Fruit fly (Drosophila melanogaster) Kc167 (cell line): Measurements from ENCODE around the gene mRpS11.

Source experiments
- Myc ChIP-seq: fragments of >200 bp; optimal IDR thresholded peaks from 2 replicates; lab custom pipeline; 2017; ENCODE audit warnings: missing external identifiers
- Sin3A ChIP-seq: fragments of >200 bp; optimal IDR thresholded peaks from 2 replicates; lab custom pipeline; 2018; ENCODE audit warnings: missing external identifiers
- h ChIP-seq: fragments of >200 bp; optimal IDR thresholded peaks from 3 replicates; lab custom pipeline; 2018; ENCODE audit warnings: missing external identifiers
- insv ChIP-seq: fragments of >200 bp; optimal IDR thresholded peaks from 3 replicates; lab custom pipeline; 2018; ENCODE audit warnings: missing external identifiers
- psq ChIP-seq: fragments of >200 bp; optimal IDR thresholded peaks from 2 replicates; lab custom pipeline; 2017; ENCODE audit warnings: missing external identifiers
- ttk ChIP-seq: sonication (Bioruptor generic); optimal IDR thresholded peaks from 2 replicates; lab custom pipeline; 2017; ENCODE audit warnings: missing external identifiers

mRpS11 gene

DNA sequence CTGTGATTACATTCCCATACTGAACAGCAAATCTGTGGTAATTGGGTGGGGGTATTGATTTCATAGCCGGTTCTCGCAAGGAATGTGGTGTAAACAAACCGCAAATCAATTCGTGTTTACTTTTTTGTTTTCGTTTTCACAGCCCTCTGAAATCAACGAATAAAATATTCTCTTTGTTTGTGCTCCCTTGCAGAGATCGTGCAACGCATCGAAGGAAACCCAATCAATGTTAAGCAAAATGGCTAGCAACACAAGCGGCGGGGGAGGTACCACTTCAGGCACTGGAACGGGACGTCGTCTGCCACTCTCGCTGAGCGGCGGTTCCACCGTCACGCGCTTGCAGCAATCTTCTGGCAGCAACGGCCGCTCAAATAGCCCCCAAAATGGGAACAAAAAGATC is 9.9 kb downstream of the mRpS11 start:
- TF ChIP-seq h (no peak), Myc (lab: Kevin White, UChicago) (no peak), insv (no peak), psq (no peak)

DNA sequence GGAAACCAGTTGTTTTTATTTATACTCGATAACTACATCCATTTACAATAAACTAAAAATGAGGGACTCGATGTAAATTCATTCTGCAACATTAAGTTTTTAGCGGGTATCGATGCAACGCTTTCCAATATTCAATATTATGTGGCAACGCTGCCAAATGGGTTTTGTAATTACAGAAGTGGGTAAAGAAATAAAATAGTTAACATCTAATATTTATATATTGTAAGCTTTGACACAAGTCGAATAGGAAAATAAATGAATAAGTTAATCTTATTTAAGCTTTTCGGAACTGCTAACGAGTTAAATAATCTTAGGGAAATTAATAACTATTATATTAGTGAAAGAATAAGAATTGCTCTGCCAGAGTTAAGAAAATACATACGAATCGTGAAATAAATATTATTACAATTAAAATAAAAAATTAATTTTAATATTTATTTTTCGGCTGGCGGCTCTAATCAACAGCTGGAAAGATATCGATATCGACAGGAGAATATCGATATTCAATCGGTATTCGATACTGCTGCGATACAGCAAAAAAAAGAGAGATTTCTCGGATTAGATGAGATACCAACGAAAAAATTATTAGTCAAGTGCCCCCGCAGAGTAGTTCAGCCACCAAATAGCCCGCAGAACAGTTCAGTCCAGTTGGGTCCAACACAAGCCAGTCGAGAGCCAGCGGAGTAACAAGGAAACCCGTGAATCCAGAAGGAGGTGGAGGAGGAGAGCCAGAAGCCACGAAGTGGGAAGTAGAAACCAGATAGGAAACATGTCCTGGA is 12.7 kb downstream of the mRpS11 start, which contains the start of gene GckIII:
Gene GckIII (plus strand): TSS at position 485 of the 779 bp plus-strand sequence.
- TF ChIP-seq h (no peak), Sin3A (lab: Kevin White, UChicago) (no peak), psq (no peak), ttk (no peak), Myc (lab: Kevin White, UChicago) (no peak), insv (no peak)

DNA sequence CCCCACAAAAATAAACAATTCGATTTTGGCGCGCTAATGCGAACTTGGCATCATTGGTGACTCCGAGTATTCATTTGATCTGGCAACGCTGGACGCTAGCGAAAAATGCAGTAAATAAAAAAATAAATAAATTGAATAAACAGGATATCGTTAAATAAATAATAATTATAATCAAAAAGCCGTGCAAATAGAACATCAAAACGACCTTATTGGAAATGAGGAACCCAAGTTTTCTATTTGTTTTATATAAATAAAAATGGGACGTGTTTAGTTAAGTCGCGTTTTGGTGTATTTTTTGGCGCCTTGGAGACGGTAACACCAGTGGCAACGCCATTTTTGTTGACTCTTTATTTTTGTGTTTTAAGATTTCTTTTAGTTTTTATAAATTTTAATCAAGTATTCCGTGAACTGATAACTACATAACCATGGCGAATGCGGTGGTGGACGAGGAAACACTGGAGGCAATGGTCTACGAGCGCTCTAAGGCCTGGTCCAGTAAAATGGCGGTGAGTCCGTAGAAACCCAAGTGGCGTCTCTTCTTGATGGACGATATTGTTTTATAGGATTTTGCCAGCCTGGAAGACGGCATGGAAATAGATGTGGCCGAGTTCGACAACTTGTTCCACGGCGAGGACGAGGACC is 15.6 kb downstream of the mRpS11 start, which contains the start of gene cal1:
Gene cal1 (plus strand): TSS at position 304 of the 642 bp plus-strand sequence.
- TF ChIP-seq insv (no peak), psq (no peak), ttk (no peak), h (no peak), Myc (lab: Kevin White, UChicago) (no peak), Sin3A (lab: Kevin White, UChicago) (no peak)

DNA sequence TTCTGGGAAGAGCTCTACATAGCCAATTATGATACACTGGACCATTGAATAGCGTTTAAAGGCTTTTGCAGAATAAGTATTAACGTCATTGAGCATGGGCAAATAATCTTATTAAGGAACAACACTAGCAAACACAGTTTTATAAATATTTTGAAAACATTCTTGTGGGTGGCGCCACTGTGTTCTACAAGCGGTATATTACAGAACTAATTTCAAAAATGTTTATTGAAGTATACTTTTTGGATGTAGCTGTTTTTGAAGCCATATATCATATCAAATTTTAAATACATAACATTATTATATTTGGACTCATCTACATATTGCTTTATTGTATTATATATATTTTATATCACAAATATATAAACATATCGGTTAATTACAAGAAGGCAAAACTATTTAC is 36.3 kb downstream of the mRpS11 start:
- TF ChIP-seq ttk (no peak), h (no peak), psq (no peak), Sin3A (lab: Kevin White, UChicago) (no peak), Myc (lab: Kevin White, UChicago) (no peak), insv (no peak)

DNA sequence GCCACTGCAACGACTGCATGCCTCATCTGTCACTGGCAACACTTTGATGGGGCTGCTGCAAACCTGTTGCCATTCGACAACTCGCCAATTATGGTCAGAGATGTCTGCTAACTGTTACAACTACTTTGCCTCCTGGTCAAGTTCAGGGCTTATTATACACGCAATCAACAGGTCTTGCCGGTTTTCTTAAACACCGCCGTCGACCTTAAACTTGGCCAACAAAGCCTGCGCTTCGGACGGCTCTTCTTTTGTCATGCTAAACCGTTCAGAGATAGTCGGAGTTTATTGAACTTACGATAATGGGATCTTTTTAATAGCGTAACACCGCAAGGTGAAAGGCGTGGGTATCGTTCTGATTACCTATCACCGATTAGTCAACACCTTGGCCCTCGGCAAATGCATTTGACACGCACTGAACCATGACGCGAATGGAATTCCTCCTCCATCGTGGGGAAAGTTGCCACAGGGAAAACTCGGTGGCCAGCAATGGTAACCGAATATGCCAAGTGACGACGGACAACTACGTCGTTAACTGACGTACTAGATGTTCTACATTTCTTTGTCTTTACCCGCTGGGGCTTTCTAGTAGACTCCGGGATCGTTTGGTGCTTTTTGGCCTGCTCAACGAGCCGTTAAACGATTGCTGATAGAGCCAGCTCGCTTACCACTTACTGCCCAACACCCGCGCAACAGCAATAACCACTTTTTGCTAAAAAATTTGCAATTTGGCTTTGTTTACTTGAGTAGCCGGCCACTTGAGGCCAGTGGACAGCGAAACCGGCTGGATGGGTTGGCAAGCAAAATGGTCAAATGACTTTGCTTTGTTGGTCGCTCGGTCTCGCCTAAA is 38.6 kb downstream of the mRpS11 start:
- TF ChIP-seq psq (no peak), insv (no peak), h (no peak), ttk (no peak), Myc (lab: Kevin White, UChicago) (no peak), Sin3A (lab: Kevin White, UChicago) (no peak)

DNA sequence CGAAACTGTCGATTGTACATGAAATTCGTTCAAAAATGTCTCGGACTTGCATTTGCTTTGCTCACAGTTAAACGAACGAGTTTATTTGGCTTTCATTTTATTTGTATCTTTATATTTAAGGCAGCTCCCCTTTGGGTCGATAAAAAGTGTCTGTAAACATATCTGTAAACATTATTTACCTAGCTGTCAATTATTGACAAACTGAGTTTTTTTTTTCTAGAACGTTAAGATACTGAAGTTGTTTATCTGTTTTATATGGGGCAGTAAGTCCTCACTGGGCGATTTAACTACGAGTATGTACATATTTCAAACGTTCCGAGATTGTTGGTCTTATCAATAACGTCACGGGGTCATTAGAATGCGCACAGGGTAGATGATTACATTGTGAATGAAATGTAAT is 43.1 kb downstream of the mRpS11 start:
- TF ChIP-seq Myc (lab: Kevin White, UChicago), result no peak
- TF ChIP-seq h, result no peak
- TF ChIP-seq psq, result no peak
- TF ChIP-seq insv, result no peak
- TF ChIP-seq ttk, result no peak
- no peak for TF ChIP-seq Sin3A (lab: Kevin White, UChicago)

DNA sequence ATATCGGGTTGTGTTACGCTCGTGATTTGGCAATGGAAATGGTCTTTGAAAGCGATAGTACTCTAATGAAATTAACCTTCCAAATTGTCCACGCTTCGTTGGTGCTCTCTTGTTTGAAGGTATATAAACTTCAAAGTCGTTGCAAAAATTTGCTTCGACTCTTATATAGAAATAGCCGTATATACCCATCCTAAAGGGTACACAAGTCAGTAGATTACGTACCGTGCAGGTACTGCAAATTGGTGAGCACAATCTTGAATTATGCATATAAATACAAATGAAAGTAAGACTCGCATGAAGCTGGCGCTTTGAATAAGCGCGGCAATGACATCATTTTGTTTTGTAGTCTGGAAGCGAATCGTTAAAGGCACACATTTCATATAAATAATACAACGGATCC is 43.7 kb downstream of the mRpS11 start:
- no peak for TF ChIP-seq insv
- no peak for TF ChIP-seq ttk
- no peak for TF ChIP-seq Myc (lab: Kevin White, UChicago)
- TF ChIP-seq Sin3A (lab: Kevin White, UChicago), result no peak
- TF ChIP-seq h, result no peak
- TF ChIP-seq psq, result no peak

DNA sequence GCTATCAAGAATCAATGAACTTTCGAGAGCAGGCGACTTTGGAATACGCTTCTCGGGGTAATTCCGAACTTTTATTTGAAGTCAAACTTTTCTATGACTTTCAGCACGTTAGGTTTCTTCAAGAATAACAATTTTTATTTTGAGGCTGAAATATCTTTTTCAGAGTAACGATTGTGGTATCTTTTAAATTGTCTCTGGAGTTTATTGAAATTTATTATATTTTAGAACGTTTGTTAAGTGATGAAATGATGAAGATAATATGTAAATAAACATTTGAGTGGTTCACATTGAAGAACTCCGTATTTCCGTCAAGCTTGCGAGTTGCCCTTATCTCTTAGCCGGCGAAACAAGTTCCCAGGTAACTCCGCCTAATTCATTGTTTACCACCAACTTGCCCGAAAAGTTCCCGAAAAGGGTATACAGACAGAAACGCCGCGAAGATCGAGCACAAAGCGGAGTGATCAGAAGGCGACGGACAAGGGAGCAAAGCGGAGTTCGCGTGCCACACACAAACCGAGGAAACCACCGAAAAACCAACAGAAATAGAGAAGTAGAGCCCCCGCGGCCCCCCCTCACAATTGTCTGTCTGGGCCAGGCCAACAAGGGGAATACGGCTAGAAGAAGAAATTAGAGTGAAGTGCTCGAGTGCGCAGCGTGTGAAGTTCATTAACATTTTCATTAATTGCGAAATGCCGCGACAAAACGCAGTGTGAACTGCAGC is 45.2 kb downstream of the mRpS11 start:
- TF ChIP-seq h (no peak), psq (no peak), Myc (lab: Kevin White, UChicago) (no peak), insv (no peak), ttk (no peak), Sin3A (lab: Kevin White, UChicago) (no peak)

DNA sequence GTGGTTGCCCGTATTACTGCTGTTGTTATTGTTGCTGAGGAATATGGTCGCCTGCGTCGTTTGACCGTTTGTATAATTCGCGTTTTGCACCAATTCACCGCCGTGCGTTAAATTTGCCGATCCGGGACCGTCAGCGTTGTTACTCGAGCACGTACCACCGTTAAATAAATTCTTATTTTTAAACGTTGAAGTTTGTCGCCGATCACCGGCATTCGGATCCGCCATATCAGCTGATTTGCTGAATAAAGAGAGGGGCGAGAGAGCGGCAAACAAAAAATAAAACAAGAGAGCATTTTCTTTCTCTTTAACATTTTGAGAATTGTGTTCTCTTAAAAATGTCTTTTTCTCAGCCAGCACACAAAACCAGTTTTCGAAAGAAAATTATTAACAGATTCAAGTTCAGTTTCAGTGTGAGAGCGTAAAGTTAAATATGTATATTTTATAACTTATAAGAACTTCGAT is 46.4 kb downstream of the mRpS11 start:
- TF ChIP-seq psq (no peak), ttk (no peak), Sin3A (lab: Kevin White, UChicago) (no peak), Myc (lab: Kevin White, UChicago) (no peak), h (no peak), insv (no peak)

DNA sequence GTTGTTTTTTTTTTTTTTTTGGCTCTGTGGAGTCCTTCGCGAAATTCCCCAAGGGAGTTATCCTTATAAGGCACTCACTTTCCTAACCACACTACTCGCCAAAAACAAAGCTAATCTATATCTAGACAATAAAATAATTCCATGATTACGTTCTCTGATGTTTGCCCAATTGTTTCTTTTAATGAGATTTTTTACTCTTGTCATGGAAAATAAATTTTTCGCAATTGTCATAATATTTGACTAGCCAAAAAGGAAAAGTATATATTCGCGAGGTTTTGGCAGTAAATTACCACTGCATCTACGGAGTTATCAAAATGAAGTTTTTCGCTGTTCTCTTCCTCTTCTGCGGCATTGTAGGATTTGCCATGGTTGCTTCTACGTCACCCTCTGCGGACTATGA is 47.6 kb downstream of the mRpS11 start, which contains the start of gene CG34278:
Gene CG34278 (plus strand): TSS at position 301 of the 400 bp plus-strand sequence.
- no peak for TF ChIP-seq Myc (lab: Kevin White, UChicago)
- no peak for TF ChIP-seq h
- TF ChIP-seq insv, result no peak
- TF ChIP-seq ttk, result no peak
- TF ChIP-seq Sin3A (lab: Kevin White, UChicago), result no peak
- no peak for TF ChIP-seq psq

DNA sequence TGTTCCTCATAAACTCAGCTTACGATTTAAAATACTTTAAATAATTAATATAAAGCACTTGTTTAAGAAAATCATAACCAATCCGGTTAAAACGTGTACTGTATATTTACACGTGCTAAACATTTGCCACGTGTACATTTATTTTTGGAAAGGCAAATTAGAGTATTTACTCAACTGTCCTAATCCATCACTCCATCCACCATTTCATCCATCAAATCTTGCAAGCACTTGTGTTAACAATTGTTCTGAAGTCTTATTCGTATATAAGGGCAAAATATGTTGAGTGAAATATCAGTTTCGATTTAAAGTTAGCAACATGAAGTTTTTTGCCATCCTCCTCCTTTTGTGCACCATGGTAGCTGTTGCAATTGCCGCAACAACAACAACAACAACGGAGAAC is 48.7 kb downstream of the mRpS11 start, which contains the start of gene CG42779:
Gene CG42779 (plus strand): TSS at position 301 of the 400 bp plus-strand sequence.
- TF ChIP-seq Sin3A (lab: Kevin White, UChicago) (no peak), h (no peak), ttk (no peak), psq (no peak), Myc (lab: Kevin White, UChicago) (no peak), insv (no peak)
